Worm (Caenorhabditis elegans) whole organism, mixed stage, embryonic: Measurements from ENCODE around the gene C30B5.6.

Experiments used
- M03D4.4 ChIP-seq: sonication (generic microtip); optimal IDR thresholded peaks from 2 replicates; lab custom pipeline; 2017; ENCODE audit warnings: mild to moderate bottlenecking, missing genetic modification characterization, missing compliant biosample characterization
- bed-3 ChIP-seq: fragments of 200-800 bp; sonication (Bioruptor generic); optimal IDR thresholded peaks from 3 replicates; lab custom pipeline; 2018; ENCODE audit warnings: mild to moderate bottlenecking, missing genetic modification characterization, moderate library complexity, missing compliant biosample characterization
- blmp-1 ChIP-seq: fragments of 150-350 bp; optimal IDR thresholded peaks from 2 replicates; lab custom pipeline; 2014; ENCODE audit warnings: missing biosample characterization, missing genetic modification characterization
- ceh-39 ChIP-seq: fragments of 150-350 bp; optimal IDR thresholded peaks from 2 replicates; lab custom pipeline; 2014; ENCODE audit warnings: missing biosample characterization, missing genetic modification characterization
- ceh-43 ChIP-seq: fragments of 200-800 bp; sonication (Bioruptor generic); optimal IDR thresholded peaks from 2 replicates; lab custom pipeline; 2018; ENCODE audit warnings: mild to moderate bottlenecking, missing genetic modification characterization, moderate library complexity, missing compliant biosample characterization
- ceh-83 ChIP-seq: fragments of 200-800 bp; sonication (Bioruptor generic); optimal IDR thresholded peaks from 2 replicates; lab custom pipeline; 2018; ENCODE audit warnings: mild to moderate bottlenecking, missing genetic modification characterization, missing compliant biosample characterization
- ces-1 ChIP-seq: fragments of 150-350 bp; optimal IDR thresholded peaks from 2 replicates; lab custom pipeline; 2014; ENCODE audit warnings: missing biosample characterization, missing genetic modification reagents, missing genetic modification characterization
- drap-1 ChIP-seq: fragments of 200-800 bp; sonication (Bioruptor generic); optimal IDR thresholded peaks from 3 replicates; lab custom pipeline; 2018; ENCODE audit warnings: mild to moderate bottlenecking, missing genetic modification characterization, missing compliant biosample characterization
- elt-1 ChIP-seq: sonication (generic microtip); optimal IDR thresholded peaks from 2 replicates; lab custom pipeline; 2017; ENCODE audit warnings: missing genetic modification characterization, mild to moderate bottlenecking, missing compliant biosample characterization, antibody characterized with exemption, moderate library complexity, borderline replicate concordance; ENCODE audit not compliant: insufficient read depth
- elt-3 ChIP-seq: fragments of 150-350 bp; optimal IDR thresholded peaks from 2 replicates; lab custom pipeline; 2014; ENCODE audit warnings: missing biosample characterization, missing genetic modification characterization
- flh-1 ChIP-seq: fragments of 200-800 bp; sonication (Bioruptor generic); optimal IDR thresholded peaks from 2 replicates; lab custom pipeline; 2018; ENCODE audit warnings: mild to moderate bottlenecking, missing genetic modification characterization, moderate library complexity, missing compliant biosample characterization
- ham-2 ChIP-seq: fragments of 200-800 bp; sonication (Bioruptor generic); optimal IDR thresholded peaks from 2 replicates; lab custom pipeline; 2018; ENCODE audit warnings: mild to moderate bottlenecking, missing genetic modification characterization, missing compliant biosample characterization
- hlh-1 ChIP-seq: fragments of 150-350 bp; optimal IDR thresholded peaks from 2 replicates; lab custom pipeline; 2014; ENCODE audit warnings: missing biosample characterization, missing genetic modification reagents, missing genetic modification characterization
- lin-32 ChIP-seq: fragments of 200-800 bp; sonication (Bioruptor generic); optimal IDR thresholded peaks from 2 replicates; lab custom pipeline; 2018; ENCODE audit warnings: mild to moderate bottlenecking, missing genetic modification characterization, missing compliant biosample characterization
- lsy-2 ChIP-seq: fragments of 150-350 bp; optimal IDR thresholded peaks from 2 replicates; lab custom pipeline; 2014; ENCODE audit warnings: missing biosample characterization, missing genetic modification characterization
- mab-5 ChIP-seq: fragments of 150-350 bp; optimal IDR thresholded peaks from 2 replicates; lab custom pipeline; 2014; ENCODE audit warnings: missing biosample characterization, missing genetic modification characterization
- mls-2 ChIP-seq: sonication (generic microtip); optimal IDR thresholded peaks from 2 replicates; lab custom pipeline; 2016; ENCODE audit warnings: mild to moderate bottlenecking, missing genetic modification characterization, moderate library complexity, missing compliant biosample characterization
- nhr-12 ChIP-seq: fragments of 150-350 bp; optimal IDR thresholded peaks from 2 replicates; lab custom pipeline; 2014; ENCODE audit warnings: missing biosample characterization, missing genetic modification characterization
- nhr-2 ChIP-seq: fragments of 150-350 bp; optimal IDR thresholded peaks from 2 replicates; lab custom pipeline; 2014; ENCODE audit warnings: missing biosample characterization, missing genetic modification characterization
- nhr-237 ChIP-seq: fragments of 150-350 bp; optimal IDR thresholded peaks from 2 replicates; lab custom pipeline; 2014; ENCODE audit warnings: missing biosample characterization, missing genetic modification characterization
- nhr-28 ChIP-seq: fragments of 150-350 bp; optimal IDR thresholded peaks from 2 replicates; lab custom pipeline; 2014; ENCODE audit warnings: missing biosample characterization, missing genetic modification characterization
- nhr-76 ChIP-seq: sonication (generic microtip); optimal IDR thresholded peaks from 2 replicates; lab custom pipeline; 2017; ENCODE audit warnings: missing biosample characterization, missing genetic modification characterization
- sem-2 ChIP-seq: fragments of 200-800 bp; sonication (Bioruptor generic); optimal IDR thresholded peaks from 2 replicates; lab custom pipeline; 2018; ENCODE audit warnings: mild to moderate bottlenecking, missing genetic modification characterization, missing compliant biosample characterization
- snpc-4 ChIP-seq: fragments of 150-350 bp; optimal IDR thresholded peaks from 2 replicates; lab custom pipeline; 2014; ENCODE audit warnings: missing biosample characterization, missing genetic modification characterization
- sptf-1 ChIP-seq: sonication (generic microtip); optimal IDR thresholded peaks from 2 replicates; lab custom pipeline; 2017; ENCODE audit warnings: mild to moderate bottlenecking, missing genetic modification characterization, moderate library complexity, missing compliant biosample characterization
- tbx-8 ChIP-seq: fragments of 200-800 bp; sonication (Bioruptor generic); optimal IDR thresholded peaks from 2 replicates; lab custom pipeline; 2018; ENCODE audit warnings: mild to moderate bottlenecking, missing genetic modification characterization, moderate library complexity, missing compliant biosample characterization
- unc-120 ChIP-seq: sonication (generic microtip); optimal IDR thresholded peaks from 2 replicates; lab custom pipeline; 2017; ENCODE audit warnings: missing genetic modification characterization, missing compliant biosample characterization; ENCODE audit not compliant: poor library complexity, severe bottlenecking
- unc-39 ChIP-seq: fragments of 150-350 bp; optimal IDR thresholded peaks from 2 replicates; lab custom pipeline; 2014; ENCODE audit warnings: missing biosample characterization, missing genetic modification characterization
- unc-62 ChIP-seq: fragments of 150-350 bp; optimal IDR thresholded peaks from 2 replicates; lab custom pipeline; 2014; ENCODE audit warnings: missing biosample characterization, missing genetic modification reagents, missing genetic modification characterization
- zip-8 ChIP-seq: fragments of 150-350 bp; optimal IDR thresholded peaks from 2 replicates; lab custom pipeline; 2014; ENCODE audit warnings: missing biosample characterization, missing genetic modification characterization
- ztf-11 ChIP-seq: fragments of 150-350 bp; optimal IDR thresholded peaks from 2 replicates; lab custom pipeline; 2014; ENCODE audit warnings: missing biosample characterization, missing genetic modification characterization

The C30B5.6 gene

ce11 chrII:6236093-6236945 is 13.9 kb upstream of the C30B5.6 start:
- no peak for TF ChIP-seq bed-3 (GFP tag; lab: Kevin White, UChicago)
- peak; percentile 4 for TF ChIP-seq hlh-1 (tag; lab: Kevin White, UChicago)
- peak; percentile 24 for TF ChIP-seq unc-120 (tag; lab: Kevin White, UChicago)
- TF ChIP-seq ztf-11 (tag; lab: Kevin White, UChicago): no peak

DNA sequence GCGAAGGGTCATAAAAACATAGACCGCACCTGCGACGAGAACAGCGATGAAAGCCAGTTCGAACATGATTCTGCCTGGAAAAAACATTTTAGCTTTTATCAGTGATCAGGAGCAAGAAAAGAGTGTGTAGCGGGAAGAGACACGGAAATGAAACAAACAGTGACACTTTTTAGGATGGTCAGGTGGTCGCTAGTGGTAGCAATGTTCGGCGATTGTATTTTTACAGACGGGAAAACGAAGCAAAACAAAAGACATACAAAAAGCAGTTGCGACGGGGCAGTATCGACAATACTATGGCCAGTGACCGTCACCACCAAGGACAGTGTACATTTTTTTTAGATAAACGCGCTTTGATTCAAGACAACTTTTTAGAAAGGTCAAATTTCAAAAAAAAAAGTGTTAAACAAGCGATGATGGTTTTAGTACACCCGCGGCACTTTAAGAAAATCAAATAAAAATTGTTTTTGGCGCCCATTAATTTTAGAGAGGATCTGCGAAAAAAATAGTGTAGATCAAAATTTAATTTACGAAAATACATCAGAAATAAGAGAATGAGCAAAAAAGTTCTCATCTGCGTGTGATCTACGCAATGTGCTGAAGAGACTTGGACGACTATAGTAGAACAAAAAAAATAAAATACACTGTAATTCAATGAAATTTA is 13.1 kb upstream of the C30B5.6 start, which contains the start of gene T24H7.9:
Gene T24H7.9 (minus strand): TSS at position 74 of the 661 bp plus-strand sequence.
- no peak for TF ChIP-seq lsy-2 (tag; lab: Kevin White, UChicago)
- TF ChIP-seq drap-1 (GFP tag; lab: Kevin White, UChicago): no peak
- TF ChIP-seq nhr-2 (tag; lab: Kevin White, UChicago): no peak
- no peak for TF ChIP-seq unc-39 (tag; lab: Kevin White, UChicago)
- no peak for TF ChIP-seq ceh-43 (GFP tag; lab: Kevin White, UChicago)
- TF ChIP-seq M03D4.4: no peak
- no peak for TF ChIP-seq snpc-4 (tag; lab: Kevin White, UChicago)
- TF ChIP-seq ham-2 (GFP tag; lab: Kevin White, UChicago): no peak
- TF ChIP-seq nhr-28 (tag; lab: Kevin White, UChicago): no peak
- no peak for TF ChIP-seq elt-1 (tag; lab: Kevin White, UChicago)
- no peak for TF ChIP-seq ztf-11 (tag; lab: Kevin White, UChicago)
- no peak for TF ChIP-seq tbx-8 (GFP tag; lab: Kevin White, UChicago)
- no peak for TF ChIP-seq sptf-1 (tag; lab: Kevin White, UChicago)
- TF ChIP-seq bed-3 (GFP tag; lab: Kevin White, UChicago): no peak
- no peak for TF ChIP-seq sem-2 (GFP tag; lab: Kevin White, UChicago)
- TF ChIP-seq mab-5 (tag; lab: Kevin White, UChicago): no peak
- TF ChIP-seq zip-8: no peak
- no peak for TF ChIP-seq flh-1 (GFP tag; lab: Kevin White, UChicago)

DNA sequence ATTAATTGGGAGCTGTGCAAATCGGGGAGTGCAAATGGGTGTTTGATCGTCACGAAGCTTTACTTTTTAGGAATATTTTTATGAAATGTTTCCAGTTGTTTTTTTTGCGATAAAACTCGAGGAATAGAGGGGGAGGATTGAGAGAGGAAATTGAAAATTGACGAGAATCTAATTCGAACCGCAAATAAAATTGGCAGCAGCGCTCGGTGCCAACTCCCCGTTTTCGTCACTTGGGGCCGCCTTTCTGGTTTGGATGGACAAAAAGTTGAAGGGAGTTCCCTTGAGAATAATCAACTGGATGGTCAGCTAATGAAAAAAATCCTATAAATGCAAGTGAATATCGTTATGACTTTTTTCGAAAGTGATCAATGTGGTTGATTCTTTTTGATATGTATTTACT is 7.7 kb upstream of the C30B5.6 start:
- TF ChIP-seq drap-1 (GFP tag; lab: Kevin White, UChicago) (no peak), mls-2 (tag; lab: Kevin White, UChicago) (no peak), unc-62 (GFP tag; lab: Kevin White, UChicago) (no peak), ceh-39 (tag; lab: Kevin White, UChicago) (no peak), flh-1 (GFP tag; lab: Kevin White, UChicago) (no peak), elt-3 (tag; lab: Kevin White, UChicago) (no peak), mab-5 (tag; lab: Kevin White, UChicago) (no peak), nhr-12 (tag; lab: Kevin White, UChicago) (no peak), nhr-237 (tag; lab: Kevin White, UChicago) (no peak), nhr-76 (tag; lab: Kevin White, UChicago) (no peak), lin-32 (GFP tag; lab: Kevin White, UChicago) (no peak), ces-1 (no peak), ceh-83 (no peak), unc-120 (tag; lab: Kevin White, UChicago) (no peak), blmp-1 (tag; lab: Kevin White, UChicago) (no peak), nhr-28 (tag; lab: Kevin White, UChicago) (no peak), snpc-4 (tag; lab: Kevin White, UChicago) (no peak), sem-2 (GFP tag; lab: Kevin White, UChicago) (no peak), ceh-43 (GFP tag; lab: Kevin White, UChicago) (no peak)
- TF ChIP-seq, all 35 proteins: peak for 0

- TF ChIP-seq bed-3 (GFP tag; lab: Kevin White, UChicago): no peak
- TF ChIP-seq zip-8: no peak
These were observed 4.5 kb upstream of the C30B5.6 start, which contains the start of gene srsy-2 for ce11 chrII:6226995-6227394. TSS of gene srsy-2 (minus strand) at chrII:6227095.
